Worm (Caenorhabditis elegans) whole organism, late embryonic: ENCODE data around the gene C18H7.1.

ENCODE experiments used
- ama-1 ChIP-seq: fragments of 150-350 bp; optimal IDR thresholded peaks from 2 replicates; lab custom pipeline; 2014
- dmd-4 ChIP-seq: sonication (generic microtip); optimal IDR thresholded peaks from 2 replicates; lab custom pipeline; 2016; ENCODE audit warnings: borderline replicate concordance, missing genetic modification characterization, missing compliant biosample characterization
- ets-4 ChIP-seq: sonication (generic microtip); optimal IDR thresholded peaks from 2 replicates; lab custom pipeline; 2016; ENCODE audit warnings: missing genetic modification characterization, missing compliant biosample characterization
- lin-11 ChIP-seq: fragments of 200-800 bp; sonication (Bioruptor generic); optimal IDR thresholded peaks from 2 replicates; lab custom pipeline; 2018; ENCODE audit warnings: mild to moderate bottlenecking, missing genetic modification characterization, missing compliant biosample characterization
- nhr-11 ChIP-seq: fragments of 150-350 bp; optimal IDR thresholded peaks from 2 replicates; lab custom pipeline; 2014; ENCODE audit warnings: missing biosample characterization, missing genetic modification characterization
- pha-4 ChIP-seq: fragments of 150-350 bp; optimal IDR thresholded peaks from 2 replicates; lab custom pipeline; 2018; ENCODE audit warnings: missing biosample characterization, missing genetic modification reagents, missing genetic modification characterization
- pqm-1 ChIP-seq: sonication (generic microtip); optimal IDR thresholded peaks from 2 replicates; lab custom pipeline; 2016; ENCODE audit warnings: missing genetic modification characterization, missing compliant biosample characterization
- ref-2 ChIP-seq: sonication (generic microtip); optimal IDR thresholded peaks from 2 replicates; lab custom pipeline; 2016; ENCODE audit warnings: missing genetic modification characterization, missing compliant biosample characterization
- rnt-1 ChIP-seq: sonication (generic microtip); optimal IDR thresholded peaks from 2 replicates; lab custom pipeline; 2016; ENCODE audit warnings: missing genetic modification characterization, missing compliant biosample characterization

DNA sequence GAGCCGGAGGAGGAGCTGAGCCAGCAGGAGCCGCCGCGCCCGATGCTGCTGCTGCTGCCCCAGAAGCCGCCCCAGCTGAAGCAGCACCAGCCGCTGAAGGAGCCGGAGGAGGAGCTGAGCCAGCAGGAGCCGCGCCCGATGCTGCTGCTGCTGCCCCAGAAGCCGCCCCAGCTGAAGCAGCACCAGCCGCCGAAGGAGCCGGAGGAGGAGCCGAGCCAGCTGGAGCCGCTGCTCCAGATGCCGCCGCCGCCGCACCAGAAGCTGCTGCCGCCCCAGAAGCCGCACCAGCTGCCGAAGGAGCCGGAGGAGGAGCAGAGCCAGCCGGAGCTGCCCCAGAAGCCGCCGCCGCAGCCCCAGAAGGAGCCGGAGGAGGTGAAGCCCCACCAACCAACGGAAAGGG, 9.9 kb upstream of the C18H7.1 start:
- TF ChIP-seq rnt-1 (tag; lab: Kevin White, UChicago) (no peak), ets-4 (tag; lab: Kevin White, UChicago) (no peak), dmd-4 (tag; lab: Kevin White, UChicago) (no peak), pqm-1 (tag; lab: Kevin White, UChicago) (no peak), pha-4 (tag; lab: Kevin White, UChicago) (no peak), nhr-11 (tag; lab: Kevin White, UChicago) (no peak), lin-11 (tag; lab: Kevin White, UChicago) (no peak), ama-1 (lab: Kevin White, UChicago) (no peak), ref-2 (no peak)
